Worm (Caenorhabditis elegans) whole organism, young adult: ENCODE results near the gene W08E12.4.
"Not testable (repeated sequence)": the region's sequence is repeated elsewhere in the genome, so short reads cannot be mapped to it uniquely, and the experiment has no call there.

Experiments
- D2030.7 ChIP-seq: fragments of 200-800 bp; sonication (Bioruptor generic); IDR thresholded peaks from 2 replicates; pipeline ENCODE4 v1.3.6; 2022; ENCODE audit warnings: missing genetic modification reagents, missing genetic modification characterization, missing compliant biosample characterization
- F10E7.11 ChIP-seq: sonication (generic microtip); optimal IDR thresholded peaks from 2 replicates; lab custom pipeline; 2017; ENCODE audit warnings: mild to moderate bottlenecking, missing genetic modification characterization, moderate library complexity, missing compliant biosample characterization
- F22D6.2 ChIP-seq: sonication (generic microtip); optimal IDR thresholded peaks from 2 replicates; lab custom pipeline; 2016; ENCODE audit warnings: mild to moderate bottlenecking, missing genetic modification characterization, missing compliant biosample characterization
- F33H1.4 ChIP-seq: fragments of 200-800 bp; sonication (Bioruptor generic); IDR thresholded peaks from 2 replicates; pipeline ENCODE4 v1.3.6; 2022; ENCODE audit warnings: missing genetic modification reagents, missing genetic modification characterization, missing compliant biosample characterization
- F39B2.1 ChIP-seq: fragments of 200-800 bp; sonication (Bioruptor generic); IDR thresholded peaks from 2 replicates; pipeline ENCODE4 v1.3.6; 2022; ENCODE audit warnings: missing genetic modification reagents, missing genetic modification characterization, missing compliant biosample characterization
- K12H6.12 ChIP-seq: fragments of 200-800 bp; sonication (Bioruptor generic); optimal IDR thresholded peaks from 2 replicates; lab custom pipeline; 2018; ENCODE audit warnings: mild to moderate bottlenecking, missing genetic modification characterization, missing compliant biosample characterization
- Y53F4B.3 ChIP-seq: fragments of 200-800 bp; sonication (Bioruptor generic); IDR thresholded peaks from 2 replicates; pipeline ENCODE4 v1.3.6; 2022; ENCODE audit warnings: missing genetic modification reagents, missing genetic modification characterization, missing compliant biosample characterization
- Y56A3A.18 ChIP-seq: fragments of 200-800 bp; sonication (Bioruptor generic); IDR thresholded peaks from 2 replicates; pipeline ENCODE4 v1.3.6; 2022; ENCODE audit warnings: missing genetic modification reagents, missing genetic modification characterization, missing compliant biosample characterization
- aptf-2 ChIP-seq: fragments of 200-800 bp; sonication (Bioruptor generic); conservative IDR thresholded peaks from 2 replicates; pipeline ENCODE4 v1.3.6; 2022; ENCODE audit warnings: missing genetic modification reagents, missing genetic modification characterization, missing compliant biosample characterization
- atf-7 ChIP-seq: sonication (generic microtip); optimal IDR thresholded peaks from 2 replicates; lab custom pipeline; 2017; ENCODE audit warnings: mild to moderate bottlenecking, missing genetic modification characterization, missing compliant biosample characterization
- attf-3 ChIP-seq: fragments of 200-800 bp; sonication (Bioruptor generic); conservative IDR thresholded peaks from 2 replicates; pipeline ENCODE4 v1.3.6; 2022; ENCODE audit warnings: missing genetic modification reagents, missing genetic modification characterization, missing compliant biosample characterization
- bed-2 ChIP-seq: fragments of 200-800 bp; sonication (Bioruptor generic); IDR thresholded peaks from 2 replicates; pipeline ENCODE4 v1.3.6; 2022; ENCODE audit warnings: missing genetic modification reagents, missing genetic modification characterization, missing compliant biosample characterization
- dox-1 ChIP-seq: fragments of 200-800 bp; sonication (Bioruptor generic); IDR thresholded peaks from 2 replicates; pipeline ENCODE4 v1.3.6; 2022; ENCODE audit warnings: missing genetic modification reagents, missing genetic modification characterization, missing compliant biosample characterization
- efl-1 ChIP-seq: fragments of 150-350 bp; optimal IDR thresholded peaks from 2 replicates; lab custom pipeline; 2014; ENCODE audit warnings: missing biosample characterization, missing genetic modification reagents, missing genetic modification characterization
- egrh-3 ChIP-seq: fragments of 200-800 bp; sonication (Bioruptor generic); IDR thresholded peaks from 2 replicates; pipeline ENCODE4 v1.3.6; 2022; ENCODE audit warnings: missing genetic modification reagents, missing genetic modification characterization, missing compliant biosample characterization
- ekl-4 ChIP-seq: fragments of 200-800 bp; sonication (Bioruptor generic); IDR thresholded peaks from 2 replicates; pipeline ENCODE4 v1.3.6; 2022; ENCODE audit warnings: missing genetic modification reagents, missing genetic modification characterization, missing compliant biosample characterization
- gei-17 ChIP-seq: fragments of 200-800 bp; sonication (Bioruptor generic); optimal IDR thresholded peaks from 2 replicates; lab custom pipeline; 2018; ENCODE audit warnings: mild to moderate bottlenecking, missing genetic modification characterization, missing compliant biosample characterization
- hmg-1.2 ChIP-seq: fragments of 200-800 bp; sonication (Bioruptor generic); IDR thresholded peaks from 2 replicates; pipeline ENCODE4 v1.3.6; 2022; ENCODE audit warnings: missing genetic modification reagents, missing genetic modification characterization, missing compliant biosample characterization
- let-526 ChIP-seq: fragments of 200-800 bp; sonication (Bioruptor generic); IDR thresholded peaks from 2 replicates; pipeline ENCODE4 v1.3.6; 2022; ENCODE audit warnings: missing genetic modification reagents, missing genetic modification characterization, missing compliant biosample characterization
- let-607 ChIP-seq, 2 experiments: fragments of 200-800 bp in 1 of 2; sonication (Bioruptor generic) in 1 of 2; sonication (generic microtip) in 1 of 2; optimal IDR thresholded peaks; 2 replicates each; lab custom pipeline; 2016 to 2018; ENCODE audit warnings: mild to moderate bottlenecking in 2 of 2, missing compliant biosample characterization in 2 of 2, missing genetic modification characterization in 2 of 2, moderate library complexity in 2 of 2, missing genotype in 1 of 2
- lin-26 ChIP-seq: fragments of 200-800 bp; sonication (Bioruptor generic); IDR thresholded peaks from 2 replicates; pipeline ENCODE4 v1.3.6; 2022; ENCODE audit warnings: missing genetic modification reagents, missing genetic modification characterization, missing compliant biosample characterization
- lin-35 ChIP-seq, 3 experiments: fragments of 150-350 bp in 2 of 3; sonication (generic microtip) in 1 of 3; optimal IDR thresholded peaks; 2 replicates each; lab custom pipeline; 2014 to 2018; ENCODE audit warnings: missing biosample characterization in 3 of 3, missing genetic modification characterization in 3 of 3, missing genetic modification reagents in 3 of 3
- lsl-1 ChIP-seq: fragments of 200-800 bp; sonication (Bioruptor generic); optimal IDR thresholded peaks from 2 replicates; lab custom pipeline; 2018; ENCODE audit warnings: mild to moderate bottlenecking, missing genetic modification characterization, moderate library complexity, missing compliant biosample characterization
- madf-10 ChIP-seq: sonication (generic microtip); optimal IDR thresholded peaks from 2 replicates; lab custom pipeline; 2016; ENCODE audit warnings: mild to moderate bottlenecking, missing genetic modification characterization, missing compliant biosample characterization
- nhr-120 ChIP-seq: fragments of 200-800 bp; sonication (Bioruptor generic); IDR thresholded peaks from 2 replicates; pipeline ENCODE4 v1.3.6; 2022; ENCODE audit warnings: missing genetic modification characterization, missing compliant biosample characterization
- nhr-80 ChIP-seq: sonication (generic microtip); optimal IDR thresholded peaks from 2 replicates; lab custom pipeline; 2016; ENCODE audit warnings: missing genetic modification characterization, missing compliant biosample characterization
- pbrm-1 ChIP-seq: fragments of 200-800 bp; sonication (Bioruptor generic); IDR thresholded peaks from 2 replicates; pipeline ENCODE4 v1.3.6; 2022; ENCODE audit warnings: missing genetic modification reagents, missing genetic modification characterization, missing compliant biosample characterization
- rcor-1 ChIP-seq: fragments of 200-800 bp; sonication (Bioruptor generic); IDR thresholded peaks from 2 replicates; pipeline ENCODE4 v1.3.6; 2022; ENCODE audit warnings: missing genetic modification reagents, missing genetic modification characterization, missing compliant biosample characterization
- repo-1 ChIP-seq: sonication (generic microtip); optimal IDR thresholded peaks from 2 replicates; lab custom pipeline; 2017; ENCODE audit warnings: mild to moderate bottlenecking, missing genetic modification characterization, missing compliant biosample characterization
- sea-2 ChIP-seq: fragments of 200-800 bp; sonication (Bioruptor generic); IDR thresholded peaks from 2 replicates; pipeline ENCODE4 v1.3.6; 2022; ENCODE audit warnings: missing genetic modification characterization, missing compliant biosample characterization
- tbp1 ChIP-seq: fragments of 200-800 bp; sonication (Bioruptor generic); optimal IDR thresholded peaks from 2 replicates; lab custom pipeline; 2018; ENCODE audit warnings: mild to moderate bottlenecking, missing genetic modification characterization, missing compliant biosample characterization
- unc-130 ChIP-seq: sonication (generic microtip); optimal IDR thresholded peaks from 2 replicates; lab custom pipeline; 2016; ENCODE audit warnings: missing genetic modification reagents, missing genetic modification characterization, missing compliant biosample characterization
- ztf-25 ChIP-seq: fragments of 200-800 bp; sonication (Bioruptor generic); IDR thresholded peaks from 2 replicates; pipeline ENCODE4 v1.3.6; 2022; ENCODE audit warnings: missing genetic modification reagents, missing genetic modification characterization, missing compliant biosample characterization

Gene W08E12.4

ce11 chrIV:3313311-3313710 is 11.2 kb downstream of the W08E12.4 start (continued):
- TF ChIP-seq ekl-4 = peak; percentile 98
- TF ChIP-seq pbrm-1 (GFP tag; lab: Robert Waterston, UW) = peak; percentile 98
- TF ChIP-seq sea-2 (GFP tag; lab: Robert Waterston, UW) = peak; percentile 89
- TF ChIP-seq repo-1 (tag; lab: Kevin White, UChicago) = peak; percentile 50
- TF ChIP-seq hmg-1.2 = peak; percentile 100
- TF ChIP-seq gei-17 (GFP tag; lab: Kevin White, UChicago) = peak; percentile 51
- TF ChIP-seq lin-35 (GFP tag; optimal IDR thresholded peaks at IDR 0.05; lab: Kevin White, UChicago) = peak in 1 of 3 experiments; percentile 68
- TF ChIP-seq lin-26 (GFP tag; lab: Robert Waterston, UW) = peak; percentile 89
- peak; percentile 95 for TF ChIP-seq D2030.7 (GFP tag; lab: Robert Waterston, UW)
- TF ChIP-seq dox-1 (GFP tag; lab: Robert Waterston, UW) = peak; percentile 100
- peak; percentile 72 for TF ChIP-seq Y53F4B.3 (GFP tag; lab: Robert Waterston, UW)
- TF ChIP-seq efl-1 = peak; percentile 31
- TF ChIP-seq F33H1.4 (GFP tag; lab: Robert Waterston, UW) = peak; percentile 96
- peak; percentile 50 for TF ChIP-seq F22D6.2 (tag; lab: Kevin White, UChicago)
- peak; percentile 35 for TF ChIP-seq madf-10 (tag; lab: Kevin White, UChicago)
- TF ChIP-seq let-526 (GFP tag; lab: Robert Waterston, UW) = peak; percentile 84; the same call in 1 of the 2 replicates
- TF ChIP-seq F39B2.1 (GFP tag; lab: Robert Waterston, UW) = peak; percentile 83; the same call in 1 of the 2 replicates
- peak; percentile 92 for TF ChIP-seq nhr-120 (GFP tag; lab: Robert Waterston, UW)
- peak; percentile 72 for TF ChIP-seq egrh-3
- TF ChIP-seq K12H6.12 (tag; lab: Kevin White, UChicago) = peak; percentile 51
- TF ChIP-seq atf-7 = peak; percentile 62
- peak; percentile 84; the same call in 1 of the 2 replicates for TF ChIP-seq ztf-25 (GFP tag; lab: Robert Waterston, UW)
- peak; percentile 71 for TF ChIP-seq unc-130 (GFP tag; lab: Kevin White, UChicago)
- peak; percentile 58 for TF ChIP-seq aptf-2 (GFP tag; lab: Robert Waterston, UW)
- TF ChIP-seq rcor-1 (GFP tag; lab: Robert Waterston, UW) = peak; percentile 97
- peak; percentile 98 for TF ChIP-seq Y56A3A.18 (GFP tag; lab: Robert Waterston, UW)
- peak; percentile 95 for TF ChIP-seq bed-2 (GFP tag; lab: Robert Waterston, UW)
- TF ChIP-seq tbp1 (GFP tag; lab: Kevin White, UChicago) = peak; percentile 59
- TF ChIP-seq let-607 (tag; optimal IDR thresholded peaks at IDR 0.05; lab: Kevin White, UChicago) = peak; percentile 83 to 93
- peak; percentile 87 for TF ChIP-seq attf-3

ce11 chrIV:3314099-3314498 is 11.9 kb downstream of the W08E12.4 start:
- peak; percentile 45; the same call in 1 of the 2 replicates for TF ChIP-seq hmg-1.2
- TF ChIP-seq, all 124 proteins: peak for 1; not testable (repeated sequence) for 123

- peak; percentile 81 for TF ChIP-seq egrh-3
These were observed 18.6 kb downstream of the W08E12.4 start for ce11 chrIV:3320778-3321177.

- not testable (repeated sequence) for TF ChIP-seq nhr-80; F10E7.11; lsl-1 (GFP tag; lab: Kevin White, UChicago)
These were observed 29.6 kb downstream of the W08E12.4 start, which contains the start of gene F42A6.5 for ce11 chrIV:3331758-3332157. Gene F42A6.5 (minus strand): TSS chrIV:3331858.
